Fruit fly (Drosophila melanogaster) whole organism, adult: ENCODE results near the gene Edem1.

Source experiments
- CG7101 ChIP-seq: fragments of 200-800 bp; sonication (Bioruptor generic); optimal IDR thresholded peaks from 2 replicates; lab custom pipeline; 2018; ENCODE audit warnings: missing biosample characterization, mild to moderate bottlenecking, missing genetic modification characterization, moderate library complexity
- Crg-1 ChIP-seq: fragments of 200-800 bp; sonication (Bioruptor generic); optimal IDR thresholded peaks from 2 replicates; lab custom pipeline; 2016; ENCODE audit warnings: missing biosample characterization, missing genetic modification characterization
- Mnt ChIP-seq: fragments of 200-800 bp; sonication (Bioruptor generic); optimal IDR thresholded peaks from 2 replicates; lab custom pipeline; 2016; ENCODE audit warnings: missing biosample characterization, mild to moderate bottlenecking, missing genetic modification characterization
- ovo ChIP-seq: fragments of 200-800 bp; sonication (Bioruptor generic); optimal IDR thresholded peaks from 2 replicates; lab custom pipeline; 2016; ENCODE audit warnings: missing biosample characterization, missing genetic modification characterization
- tj ChIP-seq: fragments of 200-800 bp; sonication (Bioruptor generic); optimal IDR thresholded peaks from 3 replicates; lab custom pipeline; 2017; ENCODE audit warnings: missing biosample characterization, mild to moderate bottlenecking, missing genetic modification characterization, moderate library complexity

Edem1 gene

dm6 chrX:1854070-1854469 lies 54.6 kb downstream of the Edem1 start:
- peak; percentile 21 for TF ChIP-seq ovo (GFP tag; lab: Kevin White, UChicago)
- TF ChIP-seq Crg-1, result peak; percentile 40
- no peak for TF ChIP-seq tj
- peak; percentile 26 for TF ChIP-seq Mnt (GFP tag; lab: Kevin White, UChicago)
- peak; percentile 10 for TF ChIP-seq CG7101 (tag; lab: Kevin White, UChicago)
